Worm (Caenorhabditis elegans) whole organism, L4/young adult: ENCODE data around the gene sri-36.

Experiments
- dao-5 ChIP-seq: sonication (generic microtip); optimal IDR thresholded peaks from 2 replicates; lab custom pipeline; 2016; ENCODE audit warnings: missing genotype, missing genetic modification characterization, moderate library complexity, missing compliant biosample characterization
- him-1 ChIP-seq: sonication (generic microtip); optimal IDR thresholded peaks from 2 replicates; lab custom pipeline; 2016; ENCODE audit warnings: missing genotype, missing genetic modification reagents, missing genetic modification characterization, missing compliant biosample characterization

DNA sequence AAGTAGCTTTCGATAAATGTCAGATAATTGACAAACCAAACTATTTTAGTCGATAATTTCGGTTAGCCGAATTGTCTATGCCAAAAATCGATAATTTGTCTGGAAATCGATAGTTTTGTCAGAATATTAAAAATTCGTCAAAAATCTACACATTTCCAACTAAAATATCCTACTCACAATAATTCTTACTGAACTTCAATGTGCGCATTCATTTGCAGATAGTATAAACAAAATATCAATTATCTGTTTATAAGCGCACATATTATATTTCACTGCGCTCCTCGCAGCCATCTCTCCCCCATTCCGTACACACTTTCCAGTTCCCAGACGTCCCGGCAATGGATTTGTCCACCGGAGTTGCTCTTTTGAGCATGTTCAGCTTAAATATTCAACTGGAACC is 39.4 kb upstream of the sri-36 start, which contains the start of gene lgc-28:
- no peak for TF ChIP-seq him-1
- TF ChIP-seq dao-5 (tag; lab: Kevin White, UChicago): no peak
